Worm (Caenorhabditis elegans) whole organism, midembryonic: ENCODE data around the gene T28A11.17.

ENCODE experiments used
- T22C8.4 ChIP-seq: fragments of 200-800 bp; sonication (Bioruptor generic); IDR thresholded peaks from 2 replicates; pipeline ENCODE4 v1.3.6; 2022; ENCODE audit warnings: missing genetic modification characterization, missing compliant biosample characterization
- cog-1 ChIP-seq: sonication (generic microtip); optimal IDR thresholded peaks from 2 replicates; lab custom pipeline; 2016; ENCODE audit warnings: missing genetic modification characterization, missing compliant biosample characterization
- flt-1 ChIP-seq: fragments of 200-800 bp; sonication (Bioruptor generic); IDR thresholded peaks from 2 replicates; pipeline ENCODE4 v1.3.6; 2022; ENCODE audit warnings: missing genetic modification characterization, missing compliant biosample characterization
- klf-2 ChIP-seq: fragments of 200-800 bp; sonication (Bioruptor generic); conservative IDR thresholded peaks from 2 replicates; pipeline ENCODE4 v1.3.6; 2022; ENCODE audit warnings: missing genetic modification reagents, missing genetic modification characterization, missing compliant biosample characterization
- med-1 ChIP-seq: sonication (generic microtip); optimal IDR thresholded peaks from 2 replicates; lab custom pipeline; 2017; ENCODE audit warnings: missing genetic modification characterization, mild to moderate bottlenecking, missing compliant biosample characterization, antibody characterized with exemption, missing genetic modification reagents; ENCODE audit not compliant: insufficient read depth
- ref-1 ChIP-seq: fragments of 200-800 bp; sonication (Bioruptor generic); conservative IDR thresholded peaks from 2 replicates; pipeline ENCODE4 v1.3.6; 2022; ENCODE audit warnings: missing genetic modification reagents, missing genetic modification characterization, missing compliant biosample characterization
- tab-1 ChIP-seq: fragments of 200-800 bp; sonication (Bioruptor generic); IDR thresholded peaks from 2 replicates; pipeline ENCODE4 v1.3.6; 2022; ENCODE audit warnings: missing genetic modification characterization, missing compliant biosample characterization
- ztf-23 ChIP-seq: fragments of 200-800 bp; sonication (Bioruptor generic); IDR thresholded peaks from 2 replicates; pipeline ENCODE4 v1.3.6; 2022; ENCODE audit warnings: missing genetic modification reagents, missing genetic modification characterization, missing compliant biosample characterization
- ztf-29 ChIP-seq: fragments of 200-800 bp; sonication (Bioruptor generic); IDR thresholded peaks from 2 replicates; pipeline ENCODE4 v1.3.6; 2022; ENCODE audit warnings: missing genetic modification reagents, missing genetic modification characterization, missing compliant biosample characterization

- TF ChIP-seq med-1 (GFP tag; lab: Kevin White, UChicago): no peak
- TF ChIP-seq flt-1 (GFP tag; lab: Robert Waterston, UW): no peak
- no peak for TF ChIP-seq tab-1 (GFP tag; lab: Robert Waterston, UW)
- TF ChIP-seq ztf-23 (GFP tag; lab: Robert Waterston, UW): no peak
- no peak for TF ChIP-seq ref-1 (GFP tag; lab: Robert Waterston, UW)
- no peak for TF ChIP-seq cog-1 (tag; lab: Kevin White, UChicago)
- TF ChIP-seq T22C8.4 (GFP tag; lab: Robert Waterston, UW): no peak
- no peak for TF ChIP-seq klf-2 (GFP tag; lab: Robert Waterston, UW)
- no peak for TF ChIP-seq ztf-29
Measured at ce11 chrV:3295368-3295767, 29.3 kb upstream of the T28A11.17 start.
